Fruit fly (Drosophila melanogaster) whole organism, embryonic: ENCODE measurements around the gene Tre1.

ENCODE experiments used
- CG1024 ChIP-seq: fragments of 200-800 bp; sonication (Bioruptor generic); IDR thresholded peaks from 2 replicates; pipeline ENCODE4 v1.3.6; 2022; ENCODE audit warnings: missing biosample characterization, missing genetic modification characterization
- CG10431 ChIP-seq: fragments of 200-800 bp; sonication (Bioruptor generic); optimal IDR thresholded peaks from 3 replicates; lab custom pipeline; 2018; ENCODE audit warnings: missing biosample characterization, mild to moderate bottlenecking, missing genetic modification characterization
- CG11504 ChIP-seq: fragments of 200-800 bp; sonication (Bioruptor generic); optimal IDR thresholded peaks from 3 replicates; lab custom pipeline; 2019; ENCODE audit warnings: missing biosample characterization, mild to moderate bottlenecking, missing genetic modification characterization, moderate library complexity
- CG13424 ChIP-seq: fragments of 200-800 bp; sonication (Bioruptor generic); optimal IDR thresholded peaks from 2 replicates; lab custom pipeline; 2019; ENCODE audit warnings: missing biosample characterization, mild to moderate bottlenecking, missing genetic modification characterization, moderate library complexity
- CG14441 ChIP-seq: fragments of 200-800 bp; sonication (Bioruptor generic); IDR thresholded peaks from 2 replicates; pipeline ENCODE4 v1.3.6; 2022; ENCODE audit warnings: missing biosample characterization, missing genetic modification characterization
- CG15696 ChIP-seq: fragments of 200-800 bp; sonication (Bioruptor generic); optimal IDR thresholded peaks from 2 replicates; lab custom pipeline; 2019; ENCODE audit warnings: missing biosample characterization, mild to moderate bottlenecking, missing genetic modification characterization, moderate library complexity
- CG16815 ChIP-seq: fragments of 200-800 bp; sonication (Bioruptor generic); optimal IDR thresholded peaks from 3 replicates; lab custom pipeline; 2017; ENCODE audit warnings: missing biosample characterization, mild to moderate bottlenecking, missing genetic modification characterization
- CG17802 ChIP-seq: fragments of 200-800 bp; sonication (Bioruptor generic); optimal IDR thresholded peaks from 2 replicates; lab custom pipeline; 2018; ENCODE audit warnings: missing biosample characterization, mild to moderate bottlenecking, missing genetic modification characterization, moderate library complexity
- CG18011 ChIP-seq: fragments of 200-800 bp; sonication (Bioruptor generic); optimal IDR thresholded peaks from 2 replicates; lab custom pipeline; 2017; ENCODE audit warnings: missing biosample characterization, missing genetic modification characterization, mild to moderate bottlenecking, moderate library complexity, missing genotype
- CG2116 ChIP-seq: fragments of 200-800 bp; sonication (Bioruptor generic); optimal IDR thresholded peaks from 3 replicates; lab custom pipeline; 2018; ENCODE audit warnings: missing biosample characterization, mild to moderate bottlenecking, missing genetic modification characterization
- CG30020 ChIP-seq: fragments of 200-800 bp; optimal IDR thresholded peaks from 2 replicates; lab custom pipeline; 2019; ENCODE audit warnings: missing biosample characterization, mild to moderate bottlenecking, missing genetic modification characterization, moderate library complexity
- CG3838 ChIP-seq: fragments of 200-800 bp; sonication (Bioruptor generic); optimal IDR thresholded peaks from 3 replicates; lab custom pipeline; 2016; ENCODE audit warnings: missing biosample characterization, missing genetic modification characterization
- CG3847 ChIP-seq: fragments of 200-800 bp; sonication (Bioruptor generic); IDR thresholded peaks from 2 replicates; pipeline ENCODE4 v1.3.6; 2022; ENCODE audit warnings: missing biosample characterization, missing genetic modification characterization
- CG42726 ChIP-seq: fragments of 200-800 bp; sonication (Bioruptor generic); IDR thresholded peaks from 2 replicates; pipeline ENCODE4 v1.3.6; 2022; ENCODE audit warnings: missing biosample characterization, missing genetic modification characterization; ENCODE audit not compliant: partially characterized antibody
- CG4730 ChIP-seq: fragments of 200-800 bp; sonication (Bioruptor generic); IDR thresholded peaks from 2 replicates; pipeline ENCODE4 v1.3.6; 2022; ENCODE audit warnings: missing biosample characterization, missing genetic modification characterization
- CG7372 ChIP-seq: fragments of 200-800 bp; sonication (Bioruptor generic); IDR thresholded peaks from 2 replicates; pipeline ENCODE4 v1.3.6; 2022; ENCODE audit warnings: missing biosample characterization, missing genetic modification characterization
- CG7745 ChIP-seq: fragments of 200-800 bp; sonication (Bioruptor generic); optimal IDR thresholded peaks from 2 replicates; lab custom pipeline; 2018; ENCODE audit warnings: missing biosample characterization, mild to moderate bottlenecking, missing genetic modification characterization, moderate library complexity
- CG7928 ChIP-seq: fragments of 200-800 bp; sonication (Bioruptor generic); optimal IDR thresholded peaks from 2 replicates; lab custom pipeline; 2017; ENCODE audit warnings: missing biosample characterization, mild to moderate bottlenecking, missing genetic modification characterization
- CG8290 ChIP-seq, 3 experiments: fragments of 200-800 bp; sonication (Bioruptor generic); optimal IDR thresholded peaks; 2 replicates each; lab custom pipeline; 2016 to 2019; ENCODE audit warnings: missing biosample characterization in 3 of 3, missing genetic modification characterization in 3 of 3, mild to moderate bottlenecking in 2 of 3, moderate library complexity in 1 of 3
- CG8924 ChIP-seq: fragments of 200-800 bp; optimal IDR thresholded peaks from 3 replicates; lab custom pipeline; 2019; ENCODE audit warnings: missing biosample characterization, mild to moderate bottlenecking, missing genetic modification characterization, moderate library complexity
- CG9797 ChIP-seq: fragments of 200-800 bp; sonication (Bioruptor generic); optimal IDR thresholded peaks from 3 replicates; lab custom pipeline; 2018; ENCODE audit warnings: missing biosample characterization, mild to moderate bottlenecking, missing genetic modification characterization
- Doc2 ChIP-seq: fragments of 200-800 bp; sonication (Bioruptor generic); IDR thresholded peaks from 2 replicates; pipeline ENCODE4 v1.3.6; 2022; ENCODE audit warnings: missing biosample characterization, missing genetic modification characterization
- HHEX ChIP-seq: fragments of 200-800 bp; sonication (Bioruptor generic); optimal IDR thresholded peaks from 3 replicates; lab custom pipeline; 2017; ENCODE audit warnings: missing biosample characterization, mild to moderate bottlenecking, missing genetic modification characterization, missing genetic modification reagents
- HmgZ ChIP-seq: fragments of 200-800 bp; sonication (Bioruptor generic); optimal IDR thresholded peaks from 2 replicates; lab custom pipeline; 2018; ENCODE audit warnings: missing biosample characterization, mild to moderate bottlenecking, missing genetic modification characterization
- Neu2 ChIP-seq: fragments of 200-800 bp; sonication (Bioruptor generic); optimal IDR thresholded peaks from 3 replicates; lab custom pipeline; 2016; ENCODE audit warnings: missing biosample characterization, missing genetic modification characterization, borderline replicate concordance
- Sox100B ChIP-seq: fragments of 200-800 bp; sonication (Bioruptor generic); optimal IDR thresholded peaks from 3 replicates; lab custom pipeline; 2018; ENCODE audit warnings: missing biosample characterization, mild to moderate bottlenecking, missing genetic modification characterization
- Vsx1 ChIP-seq: fragments of 200-800 bp; sonication (Bioruptor generic); optimal IDR thresholded peaks from 2 replicates; lab custom pipeline; 2017; ENCODE audit warnings: missing biosample characterization, mild to moderate bottlenecking, missing genetic modification characterization, missing genetic modification reagents
- ab ChIP-seq: fragments of 200-800 bp; sonication (Bioruptor generic); optimal IDR thresholded peaks from 2 replicates; lab custom pipeline; 2016; ENCODE audit warnings: missing biosample characterization, missing genetic modification characterization
- bab2 ChIP-seq: fragments of 200-800 bp; sonication (Bioruptor generic); optimal IDR thresholded peaks from 2 replicates; lab custom pipeline; 2016; ENCODE audit warnings: missing biosample characterization, missing genetic modification characterization
- caup ChIP-seq: fragments of 200-800 bp; sonication (Bioruptor generic); optimal IDR thresholded peaks from 3 replicates; lab custom pipeline; 2017; ENCODE audit warnings: missing biosample characterization, mild to moderate bottlenecking, missing genetic modification characterization, moderate library complexity; ENCODE audit not compliant: severe bottlenecking
- dmrt11E ChIP-seq: fragments of 200-800 bp; sonication (Bioruptor generic); optimal IDR thresholded peaks from 3 replicates; lab custom pipeline; 2018; ENCODE audit warnings: missing biosample characterization, mild to moderate bottlenecking, missing genetic modification characterization, moderate library complexity
- fru ChIP-seq: fragments of >200 bp; optimal IDR thresholded peaks from 2 replicates; lab custom pipeline; 2017
- gcm ChIP-seq: fragments of 200-800 bp; sonication (Bioruptor generic); optimal IDR thresholded peaks from 2 replicates; lab custom pipeline; 2019; ENCODE audit warnings: missing biosample characterization, mild to moderate bottlenecking, missing genetic modification characterization, moderate library complexity
- gcm2 ChIP-seq: fragments of 200-800 bp; sonication (Bioruptor generic); optimal IDR thresholded peaks from 2 replicates; lab custom pipeline; 2016; ENCODE audit warnings: missing biosample characterization, missing genetic modification characterization
- grau ChIP-seq: fragments of 200-800 bp; optimal IDR thresholded peaks from 3 replicates; lab custom pipeline; 2019; ENCODE audit warnings: missing biosample characterization, mild to moderate bottlenecking, missing genetic modification characterization, moderate library complexity
- ind ChIP-seq: fragments of 200-800 bp; sonication (Bioruptor generic); optimal IDR thresholded peaks from 3 replicates; lab custom pipeline; 2016; ENCODE audit warnings: missing biosample characterization, missing genetic modification characterization
- insv ChIP-seq, 2 experiments: fragments of 200-800 bp; sonication (Bioruptor generic); optimal IDR thresholded peaks; 3 replicates each; lab custom pipeline; 2016 to 2018; ENCODE audit warnings: missing biosample characterization in 2 of 2, missing genetic modification characterization in 2 of 2
- kay ChIP-seq: fragments of 200-800 bp; sonication (Bioruptor generic); optimal IDR thresholded peaks from 2 replicates; lab custom pipeline; 2016; ENCODE audit warnings: missing biosample characterization, missing genetic modification characterization
- lov ChIP-seq, 2 experiments: fragments of 200-800 bp in 1 of 2; fragments of >200 bp in 1 of 2; sonication (Bioruptor generic) in 1 of 2; IDR thresholded peaks in 1 of 2; optimal IDR thresholded peaks in 1 of 2; 2 replicates in 1 of 2; 3 replicates in 1 of 2; pipeline versions ENCODE4 v1.3.6 to Lab custom; 2017 to 2022; ENCODE audit warnings: missing biosample characterization in 1 of 2, missing genetic modification characterization in 1 of 2
- oc ChIP-seq: fragments of 200-800 bp; sonication (Bioruptor generic); optimal IDR thresholded peaks from 2 replicates; lab custom pipeline; 2018; ENCODE audit warnings: missing biosample characterization, mild to moderate bottlenecking, missing genetic modification characterization, moderate library complexity
- p53 ChIP-seq: fragments of 200-800 bp; sonication (Bioruptor generic); optimal IDR thresholded peaks from 2 replicates; lab custom pipeline; 2016; ENCODE audit warnings: missing biosample characterization, missing genetic modification characterization
- prd ChIP-seq, 3 experiments: fragments of >200 bp in 2 of 3; fragments of 200-800 bp in 1 of 3; sonication (Bioruptor generic) in 1 of 3; optimal IDR thresholded peaks in 2 of 3; IDR thresholded peaks in 1 of 3; 2 replicates in 2 of 3; 3 replicates in 1 of 3; pipeline versions ENCODE4 v1.3.6 to Lab custom; 2017 to 2022; ENCODE audit warnings: missing biosample characterization in 1 of 3, missing genetic modification characterization in 1 of 3
- sisA ChIP-seq: fragments of 200-800 bp; sonication (Bioruptor generic); IDR thresholded peaks from 2 replicates; pipeline ENCODE4 v1.3.6; 2022; ENCODE audit warnings: missing biosample characterization, missing genetic modification characterization
- so ChIP-seq: fragments of 200-800 bp; sonication (Bioruptor generic); IDR thresholded peaks from 3 replicates; pipeline ENCODE4 v1.3.6; 2022; ENCODE audit warnings: missing biosample characterization, missing genetic modification characterization
- sob ChIP-seq: fragments of 200-800 bp; sonication (Bioruptor generic); IDR thresholded peaks from 2 replicates; pipeline ENCODE4 v1.3.6; 2022; ENCODE audit warnings: missing biosample characterization, missing genetic modification characterization
- sr ChIP-seq: fragments of 200-800 bp; sonication (Bioruptor generic); IDR thresholded peaks from 3 replicates; pipeline ENCODE4 v1.3.6; 2022; ENCODE audit warnings: missing biosample characterization, missing genetic modification characterization
- tgo ChIP-seq: fragments of 200-800 bp; sonication (Bioruptor generic); IDR thresholded peaks from 3 replicates; pipeline ENCODE4 v1.3.6; 2022; ENCODE audit warnings: missing biosample characterization, missing genetic modification characterization
- usp ChIP-seq: fragments of >200 bp; optimal IDR thresholded peaks from 2 replicates; lab custom pipeline; 2017; ENCODE audit warnings: missing biosample characterization, missing genetic modification characterization
- vvl ChIP-seq: fragments of 200-800 bp; sonication (Bioruptor generic); IDR thresholded peaks from 2 replicates; pipeline ENCODE4 v1.3.6; 2022; ENCODE audit warnings: missing biosample characterization, missing genetic modification characterization
- z ChIP-seq: fragments of 200-800 bp; sonication (Bioruptor generic); IDR thresholded peaks from 3 replicates; pipeline ENCODE4 v1.3.6; 2022; ENCODE audit warnings: missing biosample characterization, missing genetic modification characterization

Tre1 gene

DNA sequence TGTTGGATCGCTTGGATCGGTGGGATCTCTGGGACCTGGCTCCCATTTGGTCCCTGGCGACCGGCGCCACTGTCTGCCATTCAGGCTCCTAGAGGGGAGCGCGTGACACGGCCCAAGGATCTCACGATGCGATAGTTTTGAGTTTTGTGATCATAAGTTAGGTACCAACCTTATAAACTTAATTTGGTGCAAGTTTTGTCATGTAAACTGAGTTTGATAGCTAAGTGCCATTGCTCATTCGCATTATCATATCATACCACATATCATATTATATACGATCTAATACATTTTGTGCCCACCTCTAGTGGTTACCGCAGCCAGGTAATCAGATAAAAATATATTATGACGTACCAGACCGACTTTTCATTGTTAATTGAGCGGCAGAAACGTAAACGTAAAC lies 16.2 kb upstream of the Tre1 start (continued):
- TF ChIP-seq sr (GFP tag; lab: Robert Waterston, UW) (no peak), CG1024 (no peak), CG30020 (tag; lab: Kevin White, UChicago) (peak; percentile 18), CG3838 (GFP tag; lab: Kevin White, UChicago) (no peak), CG7745 (no peak), vvl (GFP tag; lab: Robert Waterston, UW) (peak; percentile 7), CG4730 (GFP tag; lab: Robert Waterston, UW) (no peak), CG13424 (tag; lab: Kevin White, UChicago) (no peak), lov (optimal IDR thresholded peaks at IDR 0.05; lab: Kevin White, UChicago) (no peak), lov (GFP tag; IDR thresholded peaks at IDR 0.05; lab: Robert Waterston, UW) (no peak), CG8924 (tag; lab: Kevin White, UChicago) (peak; percentile 74), oc (tag; lab: Kevin White, UChicago) (no peak), CG7372 (GFP tag; lab: Robert Waterston, UW) (no peak), so (GFP tag; lab: Robert Waterston, UW) (no peak), CG2116 (GFP tag; lab: Kevin White, UChicago) (no peak), prd (optimal IDR thresholded peaks at IDR 0.05; lab: Kevin White, UChicago) (no peak), prd (GFP tag; IDR thresholded peaks at IDR 0.05; lab: Robert Waterston, UW) (no peak), ind (no peak), sob (GFP tag; lab: Robert Waterston, UW) (no peak), CG18011 (GFP tag; lab: Kevin White, UChicago) (no peak), gcm2 (GFP tag; lab: Kevin White, UChicago) (no peak), dmrt11E (tag; lab: Kevin White, UChicago) (no peak), CG9797 (GFP tag; lab: Kevin White, UChicago) (no peak), HmgZ (no peak), CG17802 (tag; lab: Kevin White, UChicago) (no peak), kay (GFP tag; lab: Kevin White, UChicago) (no peak), CG3847 (GFP tag; lab: Robert Waterston, UW) (no peak), sisA (GFP tag; lab: Robert Waterston, UW) (no peak), CG8290 (GFP tag; optimal IDR thresholded peaks at IDR 0.05; lab: Kevin White, UChicago) (no peak), CG8290 (tag; optimal IDR thresholded peaks at IDR 0.05; lab: Kevin White, UChicago) (peak in 1 of 2 experiments; percentile 38), grau (tag; lab: Kevin White, UChicago) (peak; percentile 72), CG10431 (GFP tag; lab: Kevin White, UChicago) (no peak), CG42726 (GFP tag; lab: Robert Waterston, UW) (0 out of 2 replicates have a peak, but pooled peaks have one; percentile 50), Sox100B (GFP tag; lab: Kevin White, UChicago) (no peak), tgo (GFP tag; lab: Robert Waterston, UW) (no peak), HHEX (no peak), Vsx1 (GFP tag; lab: Kevin White, UChicago) (no peak), bab2 (GFP tag; lab: Kevin White, UChicago) (no peak), caup (no peak), gcm (GFP tag; lab: Kevin White, UChicago) (no peak), CG14441 (GFP tag; lab: Robert Waterston, UW) (no peak), usp (GFP tag; lab: Kevin White, UChicago) (no peak), CG15696 (no peak), CG16815 (GFP tag; lab: Kevin White, UChicago) (no peak), Neu2 (GFP tag; lab: Kevin White, UChicago) (no peak), z (GFP tag; lab: Robert Waterston, UW) (no peak), ab (GFP tag; lab: Kevin White, UChicago) (no peak), CG11504 (no peak), CG7928 (GFP tag; lab: Kevin White, UChicago) (no peak), insv (GFP tag; optimal IDR thresholded peaks at IDR 0.05; lab: Kevin White, UChicago) (no peak), Doc2 (GFP tag; lab: Robert Waterston, UW) (no peak), p53 (GFP tag; lab: Kevin White, UChicago) (no peak), fru (lab: Kevin White, UChicago) (no peak)
